Fruit fly (Drosophila melanogaster) whole organism, embryonic: ENCODE results near the gene Tep1.

Source experiments
- Abd-B ChIP-seq: fragments of 200-800 bp; sonication (Bioruptor generic); optimal IDR thresholded peaks from 2 replicates; lab custom pipeline; 2018; ENCODE audit warnings: missing biosample characterization, mild to moderate bottlenecking, missing genetic modification characterization, moderate library complexity
- Blimp-1 ChIP-seq: fragments of 200-800 bp; sonication (Bioruptor generic); optimal IDR thresholded peaks from 3 replicates; lab custom pipeline; 2018; ENCODE audit warnings: missing biosample characterization, missing genetic modification characterization, mild to moderate bottlenecking, moderate library complexity, missing genetic modification reagents
- CG11723 ChIP-seq: fragments of 200-800 bp; sonication (Bioruptor generic); optimal IDR thresholded peaks from 2 replicates; lab custom pipeline; 2017; ENCODE audit warnings: missing biosample characterization, mild to moderate bottlenecking, missing genetic modification characterization
- CG12391 ChIP-seq: fragments of 200-800 bp; sonication (Bioruptor generic); optimal IDR thresholded peaks from 3 replicates; lab custom pipeline; 2018; ENCODE audit warnings: missing biosample characterization, mild to moderate bottlenecking, missing genetic modification characterization, moderate library complexity
- CG12769 ChIP-seq: fragments of 200-800 bp; sonication (Bioruptor generic); optimal IDR thresholded peaks from 2 replicates; lab custom pipeline; 2019; ENCODE audit warnings: missing biosample characterization, mild to moderate bottlenecking, missing genetic modification characterization, moderate library complexity
- CG15011 ChIP-seq: fragments of 200-800 bp; sonication (Bioruptor generic); optimal IDR thresholded peaks from 3 replicates; lab custom pipeline; 2018; ENCODE audit warnings: missing biosample characterization, mild to moderate bottlenecking, missing genetic modification characterization
- CG1602 ChIP-seq: fragments of 200-800 bp; sonication (Bioruptor generic); optimal IDR thresholded peaks from 3 replicates; lab custom pipeline; 2016; ENCODE audit warnings: missing biosample characterization, missing genetic modification characterization
- CG2116 ChIP-seq: fragments of 200-800 bp; sonication (Bioruptor generic); optimal IDR thresholded peaks from 3 replicates; lab custom pipeline; 2018; ENCODE audit warnings: missing biosample characterization, mild to moderate bottlenecking, missing genetic modification characterization
- CG31365 ChIP-seq: fragments of 200-800 bp; sonication (Bioruptor generic); optimal IDR thresholded peaks from 2 replicates; lab custom pipeline; 2018; ENCODE audit warnings: missing biosample characterization, mild to moderate bottlenecking, missing genetic modification characterization
- CG32532 ChIP-seq: fragments of 200-800 bp; sonication (Bioruptor generic); IDR thresholded peaks from 2 replicates; pipeline ENCODE4 v1.3.6; 2022; ENCODE audit warnings: missing biosample characterization, missing genetic modification characterization
- CG5245 ChIP-seq: fragments of 200-800 bp; sonication (Bioruptor generic); optimal IDR thresholded peaks from 3 replicates; lab custom pipeline; 2016; ENCODE audit warnings: missing biosample characterization, missing genetic modification characterization
- CG7963 ChIP-seq: fragments of 200-800 bp; sonication (Bioruptor generic); IDR thresholded peaks from 3 replicates; pipeline ENCODE4 v1.3.6; 2022; ENCODE audit warnings: missing biosample characterization, missing genetic modification characterization; ENCODE audit not compliant: partially characterized antibody
- CG8388 ChIP-seq: fragments of 200-800 bp; sonication (Bioruptor generic); optimal IDR thresholded peaks from 2 replicates; lab custom pipeline; 2019; ENCODE audit warnings: missing biosample characterization, mild to moderate bottlenecking, missing genetic modification characterization, moderate library complexity
- CG9797 ChIP-seq: fragments of 200-800 bp; sonication (Bioruptor generic); optimal IDR thresholded peaks from 3 replicates; lab custom pipeline; 2018; ENCODE audit warnings: missing biosample characterization, mild to moderate bottlenecking, missing genetic modification characterization
- CG9932 ChIP-seq: fragments of 200-800 bp; sonication (Bioruptor generic); IDR thresholded peaks from 2 replicates; pipeline ENCODE4 v1.3.6; 2022; ENCODE audit warnings: missing biosample characterization, missing genetic modification characterization
- Dad ChIP-seq: fragments of 200-800 bp; sonication (Bioruptor generic); optimal IDR thresholded peaks from 3 replicates; lab custom pipeline; 2016; ENCODE audit warnings: missing biosample characterization, missing genetic modification characterization
- Doc3 ChIP-seq: fragments of 200-800 bp; sonication (Bioruptor generic); IDR thresholded peaks from 3 replicates; pipeline ENCODE4 v1.3.6; 2022; ENCODE audit warnings: missing biosample characterization, missing genetic modification characterization; ENCODE audit not compliant: partially characterized antibody
- Elba2 ChIP-seq: fragments of 200-800 bp; sonication (Bioruptor generic); optimal IDR thresholded peaks from 3 replicates; lab custom pipeline; 2016; ENCODE audit warnings: missing biosample characterization, missing genetic modification characterization
- Gsc ChIP-seq: fragments of 200-800 bp; sonication (Bioruptor generic); IDR thresholded peaks from 2 replicates; pipeline ENCODE4 v1.3.6; 2022; ENCODE audit warnings: missing biosample characterization, missing genetic modification characterization
- HHEX ChIP-seq: fragments of 200-800 bp; sonication (Bioruptor generic); optimal IDR thresholded peaks from 3 replicates; lab custom pipeline; 2017; ENCODE audit warnings: missing biosample characterization, mild to moderate bottlenecking, missing genetic modification characterization, missing genetic modification reagents
- Myb ChIP-seq: fragments of 200-800 bp; sonication (Bioruptor generic); optimal IDR thresholded peaks from 2 replicates; lab custom pipeline; 2016; ENCODE audit warnings: missing biosample characterization, missing genetic modification characterization
- NC2α ChIP-seq: fragments of 200-800 bp; sonication (Bioruptor generic); optimal IDR thresholded peaks from 2 replicates; lab custom pipeline; 2016; ENCODE audit warnings: missing biosample characterization, missing genetic modification characterization
- NK7.1 ChIP-seq: fragments of 200-800 bp; sonication (Bioruptor generic); optimal IDR thresholded peaks from 3 replicates; lab custom pipeline; 2016; ENCODE audit warnings: missing biosample characterization, missing genetic modification characterization
- Side ChIP-seq: fragments of 200-800 bp; sonication (Bioruptor generic); optimal IDR thresholded peaks from 2 replicates; lab custom pipeline; 2016; ENCODE audit warnings: missing biosample characterization, missing genetic modification characterization
- Xbp1 ChIP-seq: fragments of 200-800 bp; sonication (Bioruptor generic); optimal IDR thresholded peaks from 3 replicates; lab custom pipeline; 2016; ENCODE audit warnings: missing biosample characterization, mild to moderate bottlenecking, missing genetic modification characterization
- ara ChIP-seq: fragments of 200-800 bp; sonication (Bioruptor generic); IDR thresholded peaks from 2 replicates; pipeline ENCODE4 v1.3.6; 2022; ENCODE audit warnings: missing biosample characterization, missing genetic modification characterization
- cas ChIP-seq: fragments of 200-800 bp; sonication (Bioruptor generic); IDR thresholded peaks from 2 replicates; pipeline ENCODE4 v1.3.6; 2022; ENCODE audit warnings: missing biosample characterization, missing genetic modification characterization
- cato ChIP-seq: fragments of 200-800 bp; sonication (Bioruptor generic); optimal IDR thresholded peaks from 2 replicates; lab custom pipeline; 2016; ENCODE audit warnings: missing biosample characterization, missing genetic modification characterization, borderline replicate concordance
- caup ChIP-seq: fragments of 200-800 bp; sonication (Bioruptor generic); optimal IDR thresholded peaks from 3 replicates; lab custom pipeline; 2017; ENCODE audit warnings: missing biosample characterization, mild to moderate bottlenecking, missing genetic modification characterization, moderate library complexity; ENCODE audit not compliant: severe bottlenecking
- dpn ChIP-seq, 2 experiments: fragments of 200-800 bp; sonication (Bioruptor generic); optimal IDR thresholded peaks; 3 replicates each; lab custom pipeline; 2016; ENCODE audit warnings: missing biosample characterization in 2 of 2, missing genetic modification characterization in 2 of 2
- exex ChIP-seq: fragments of 200-800 bp; sonication (Bioruptor generic); optimal IDR thresholded peaks from 4 replicates; lab custom pipeline; 2018; ENCODE audit warnings: missing biosample characterization, mild to moderate bottlenecking, missing genetic modification characterization, moderate library complexity
- gcm2 ChIP-seq: fragments of 200-800 bp; sonication (Bioruptor generic); optimal IDR thresholded peaks from 2 replicates; lab custom pipeline; 2016; ENCODE audit warnings: missing biosample characterization, missing genetic modification characterization
- grau ChIP-seq: fragments of 200-800 bp; optimal IDR thresholded peaks from 3 replicates; lab custom pipeline; 2019; ENCODE audit warnings: missing biosample characterization, mild to moderate bottlenecking, missing genetic modification characterization, moderate library complexity
- gt ChIP-seq: fragments of 200-800 bp; sonication (Bioruptor generic); IDR thresholded peaks from 2 replicates; pipeline ENCODE4 v1.3.6; 2022; ENCODE audit warnings: missing biosample characterization, missing genetic modification characterization
- ham ChIP-seq: fragments of 200-800 bp; sonication (Bioruptor generic); IDR thresholded peaks from 2 replicates; pipeline ENCODE4 v1.3.6; 2022; ENCODE audit warnings: missing biosample characterization, missing genetic modification characterization
- jigr1 ChIP-seq: fragments of 200-800 bp; sonication (Bioruptor generic); IDR thresholded peaks from 3 replicates; pipeline ENCODE4 v1.3.6; 2022; ENCODE audit warnings: missing biosample characterization, missing genetic modification characterization
- kah ChIP-seq: fragments of 200-800 bp; sonication (Bioruptor generic); optimal IDR thresholded peaks from 2 replicates; lab custom pipeline; 2018; ENCODE audit warnings: missing biosample characterization, mild to moderate bottlenecking, missing genetic modification characterization
- odd ChIP-seq: fragments of 200-800 bp; sonication (Bioruptor generic); optimal IDR thresholded peaks from 2 replicates; lab custom pipeline; 2017; ENCODE audit warnings: missing biosample characterization, mild to moderate bottlenecking, missing genetic modification characterization
- p53 ChIP-seq: fragments of 200-800 bp; sonication (Bioruptor generic); optimal IDR thresholded peaks from 2 replicates; lab custom pipeline; 2016; ENCODE audit warnings: missing biosample characterization, missing genetic modification characterization
- pb ChIP-seq: fragments of 200-800 bp; sonication (Bioruptor generic); optimal IDR thresholded peaks from 3 replicates; lab custom pipeline; 2016; ENCODE audit warnings: missing biosample characterization, missing genetic modification characterization
- pnt ChIP-seq: fragments of 200-800 bp; sonication (Bioruptor generic); optimal IDR thresholded peaks from 3 replicates; lab custom pipeline; 2016; ENCODE audit warnings: missing biosample characterization, missing genetic modification characterization
- psq ChIP-seq: fragments of 200-800 bp; sonication (Bioruptor generic); optimal IDR thresholded peaks from 2 replicates; lab custom pipeline; 2017; ENCODE audit warnings: missing biosample characterization, missing genetic modification characterization
- repo ChIP-seq: fragments of 200-800 bp; sonication (Bioruptor generic); optimal IDR thresholded peaks from 2 replicates; lab custom pipeline; 2016; ENCODE audit warnings: missing biosample characterization, missing genetic modification characterization
- sr ChIP-seq: fragments of 200-800 bp; sonication (Bioruptor generic); IDR thresholded peaks from 3 replicates; pipeline ENCODE4 v1.3.6; 2022; ENCODE audit warnings: missing biosample characterization, missing genetic modification characterization
- tap ChIP-seq: fragments of 200-800 bp; optimal IDR thresholded peaks from 3 replicates; lab custom pipeline; 2019; ENCODE audit warnings: missing biosample characterization, mild to moderate bottlenecking, missing genetic modification characterization, moderate library complexity
- ttk ChIP-seq: fragments of 200-800 bp; sonication (Bioruptor generic); IDR thresholded peaks from 2 replicates; pipeline ENCODE4 v2.1.2; 2022; ENCODE audit warnings: missing biosample characterization, missing genetic modification characterization
- tx ChIP-seq: fragments of 200-800 bp; sonication (Bioruptor generic); optimal IDR thresholded peaks from 2 replicates; lab custom pipeline; 2016; ENCODE audit warnings: missing biosample characterization, missing genetic modification characterization
- wek ChIP-seq: fragments of 200-800 bp; sonication (Bioruptor generic); optimal IDR thresholded peaks from 3 replicates; lab custom pipeline; 2018; ENCODE audit warnings: missing biosample characterization, mild to moderate bottlenecking, missing genetic modification characterization, moderate library complexity
- zfh1 ChIP-seq: fragments of 200-800 bp; sonication (Bioruptor generic); IDR thresholded peaks from 3 replicates; pipeline ENCODE4 v1.3.6; 2022; ENCODE audit warnings: missing biosample characterization, missing genetic modification characterization
- zfh2 ChIP-seq: fragments of 200-800 bp; sonication (Bioruptor generic); optimal IDR thresholded peaks from 2 replicates; lab custom pipeline; 2016; ENCODE audit warnings: missing biosample characterization, missing genetic modification characterization

The Tep1 gene

dm6 chr2L:15911591-15912007, 18.0 kb upstream of the Tep1 start (continued):
- TF ChIP-seq pnt (GFP tag; lab: Kevin White, UChicago) = no peak
- TF ChIP-seq Side (GFP tag; lab: Kevin White, UChicago) = no peak
- no peak for TF ChIP-seq dpn (GFP tag; optimal IDR thresholded peaks at IDR 0.05; lab: Kevin White, UChicago)
- no peak for TF ChIP-seq NC2α (GFP tag; lab: Kevin White, UChicago)
- no peak for TF ChIP-seq CG32532 (GFP tag; lab: Robert Waterston, UW)
- TF ChIP-seq tx (GFP tag; lab: Kevin White, UChicago) = no peak
- no peak for TF ChIP-seq Myb
- TF ChIP-seq gt = no peak
- no peak for TF ChIP-seq CG31365 (tag; lab: Kevin White, UChicago)
- peak; percentile 49; the same call in 1 of the 3 replicates for TF ChIP-seq sr (GFP tag; lab: Robert Waterston, UW)
- no peak for TF ChIP-seq odd
- TF ChIP-seq CG2116 (GFP tag; lab: Kevin White, UChicago) = no peak
- TF ChIP-seq kah (GFP tag; lab: Kevin White, UChicago) = peak; percentile 98
- no peak for TF ChIP-seq pb (GFP tag; lab: Kevin White, UChicago)
- TF ChIP-seq CG12769 = peak; percentile 78
- no peak for TF ChIP-seq CG12391 (tag; lab: Kevin White, UChicago)
- TF ChIP-seq CG9797 (GFP tag; lab: Kevin White, UChicago) = no peak
- peak; percentile 90 for TF ChIP-seq Blimp-1
- no peak for TF ChIP-seq CG5245 (GFP tag; lab: Kevin White, UChicago)
- TF ChIP-seq cas (GFP tag; lab: Robert Waterston, UW) = no peak
- TF ChIP-seq Doc3 (GFP tag; lab: Robert Waterston, UW) = 0 out of 3 replicates have a peak, but pooled peaks have one; percentile 12

dm6 chr2L:15910937-15911590, 17.5 kb upstream of the Tep1 start:
- TF ChIP-seq NK7.1 (GFP tag; lab: Kevin White, UChicago) (peak; percentile 93), jigr1 (GFP tag; lab: Robert Waterston, UW) (peak; percentile 87), psq (GFP tag; lab: Kevin White, UChicago) (peak; percentile 87), HHEX (GFP tag; lab: Kevin White, UChicago) (peak; percentile 95), caup (GFP tag; lab: Kevin White, UChicago) (peak; percentile 89), wek (GFP tag; lab: Kevin White, UChicago) (peak; percentile 92), CG32532 (GFP tag; lab: Robert Waterston, UW) (peak; percentile 94), zfh1 (GFP tag; lab: Robert Waterston, UW) (peak; percentile 95), Dad (GFP tag; lab: Kevin White, UChicago) (peak; percentile 95), grau (tag; lab: Kevin White, UChicago) (peak; percentile 96), cato (GFP tag; lab: Kevin White, UChicago) (peak; percentile 95), Gsc (GFP tag; lab: Robert Waterston, UW) (peak; percentile 81), CG8388 (GFP tag; lab: Kevin White, UChicago) (peak; percentile 98), gcm2 (peak; percentile 95), ara (GFP tag; lab: Robert Waterston, UW) (peak; percentile 95), tap (tag; lab: Kevin White, UChicago) (peak; percentile 91), CG9932 (GFP tag; lab: Robert Waterston, UW) (peak; percentile 85), CG1602 (GFP tag; lab: Kevin White, UChicago) (peak; percentile 97), p53 (peak; percentile 91), Xbp1 (peak; percentile 96), CG11723 (peak; percentile 92), Abd-B (GFP tag; lab: Kevin White, UChicago) (peak; percentile 93), Elba2 (GFP tag; lab: Kevin White, UChicago) (peak; percentile 51), repo (GFP tag; lab: Kevin White, UChicago) (peak; percentile 95), exex (tag; lab: Kevin White, UChicago) (peak; percentile 60), ham (GFP tag; lab: Robert Waterston, UW) (peak; percentile 80), CG15011 (GFP tag; lab: Kevin White, UChicago) (peak; percentile 89), CG7963 (GFP tag; lab: Robert Waterston, UW) (no peak), zfh2 (peak; percentile 92), ttk (GFP tag; lab: Robert Waterston, UW) (peak; percentile 92)
